Worm (Caenorhabditis elegans): ENCODE data around the gene ttr-13.

Gene ttr-13

DNA sequence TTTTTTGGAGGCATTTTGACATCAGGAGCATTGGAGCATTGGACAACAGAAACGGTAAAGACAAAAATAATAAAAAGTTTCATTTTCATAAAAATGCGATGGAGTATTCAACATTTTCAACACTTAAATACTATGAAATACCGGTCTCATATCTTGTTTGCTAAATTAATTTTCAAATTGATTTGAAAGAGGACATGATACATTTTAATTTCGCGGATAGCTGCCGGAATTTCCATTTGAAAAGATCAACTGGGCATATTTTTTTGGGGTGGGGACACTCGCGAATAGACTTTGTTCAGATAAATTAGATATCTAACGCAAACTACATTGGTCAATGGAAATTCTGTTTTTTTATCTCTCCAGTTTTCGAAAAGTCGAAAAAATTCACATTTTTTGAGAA is 42.0 kb downstream of the ttr-13 start, which contains the start of gene F26F2.10:
TSS of gene F26F2.10 (minus strand) at position 101 of the 400 bp plus-strand sequence.
- no peak for TF ChIP-seq snpc-4 (tag; optimal IDR thresholded peaks at IDR 0.05)
- no peak for TF ChIP-seq mml-1 (tag; optimal IDR thresholded peaks at IDR 0.05)

All from whole organism, L3 larva.